Worm (Caenorhabditis elegans): ENCODE results near the gene C54D2.6.

The C54D2.6 gene

DNA sequence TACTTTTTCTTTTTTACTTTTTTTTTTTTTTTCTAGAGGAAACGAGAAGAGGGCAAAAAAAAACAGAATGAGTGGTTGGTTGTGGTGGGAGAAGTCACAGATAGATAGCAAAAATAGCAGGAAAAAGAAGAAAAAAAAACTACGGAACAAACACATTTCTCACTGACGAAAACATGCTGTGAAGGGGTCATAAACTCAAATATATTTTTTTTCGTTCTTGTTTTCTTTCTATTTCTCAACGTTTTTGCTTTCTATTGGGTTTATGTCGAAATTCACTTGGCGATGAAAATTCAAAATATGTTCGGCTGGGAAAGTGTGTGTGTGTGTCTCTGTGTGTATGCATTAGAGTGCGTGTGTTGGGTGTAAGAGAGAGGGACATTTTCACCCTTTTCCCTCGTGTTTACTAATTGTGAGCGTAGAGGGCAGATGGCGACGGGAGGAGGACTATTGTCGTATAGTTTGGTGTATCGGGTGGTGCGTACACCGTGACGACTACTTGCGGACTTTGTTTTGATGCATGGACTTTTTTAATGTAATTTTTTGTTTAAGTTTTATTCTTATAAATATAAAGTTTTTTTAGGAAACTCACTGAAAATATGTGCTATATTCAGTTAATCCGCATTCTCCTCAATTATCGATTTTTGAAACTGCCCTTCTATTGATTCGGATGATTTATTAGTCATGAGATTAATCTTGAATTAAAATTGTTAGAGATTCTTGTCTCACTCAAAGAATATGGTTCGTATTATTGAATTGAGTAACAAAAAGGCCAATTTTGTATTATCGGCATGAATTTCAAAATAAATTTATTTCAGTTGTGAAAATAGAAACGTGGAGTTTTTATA lies 37.7 kb downstream of the C54D2.6 start (continued):
- TF ChIP-seq dmd-4 (tag; optimal IDR thresholded peaks at IDR 0.05; ENCODE audit: borderline replicate concordance) (no peak), ceh-9 (tag; optimal IDR thresholded peaks at IDR 0.05) (no peak), fax-1 (tag; optimal IDR thresholded peaks at IDR 0.05) (no peak), nhr-232 (tag; optimal IDR thresholded peaks at IDR 0.05) (no peak), ceh-45 (GFP tag; IDR thresholded peaks at IDR 0.05) (no peak), ceh-18 (tag; optimal IDR thresholded peaks at IDR 0.05) (peak; percentile 26), ahr-1 (tag; optimal IDR thresholded peaks at IDR 0.05) (no peak), pros-1 (tag; optimal IDR thresholded peaks at IDR 0.05) (peak; percentile 41), ama-1 (optimal IDR thresholded peaks at IDR 0.05) (no peak), tbx-2 (tag; optimal IDR thresholded peaks at IDR 0.05) (peak; percentile 73), hlh-8 (tag; optimal IDR thresholded peaks at IDR 0.05) (peak; percentile 23), rnt-1 (tag; optimal IDR thresholded peaks at IDR 0.05) (peak; percentile 30), fkh-10 (GFP tag; optimal IDR thresholded peaks at IDR 0.05) (no peak), pha-4 (tag; optimal IDR thresholded peaks at IDR 0.05) (no peak), elt-2 (tag; optimal IDR thresholded peaks at IDR 0.05) (peak; percentile 20), mec-3 (tag; optimal IDR thresholded peaks at IDR 0.05; ENCODE audit: borderline replicate concordance) (no peak), ref-2 (tag; optimal IDR thresholded peaks at IDR 0.05) (no peak), ceh-19 (GFP tag; optimal IDR thresholded peaks at IDR 0.05) (peak; percentile 48)

DNA sequence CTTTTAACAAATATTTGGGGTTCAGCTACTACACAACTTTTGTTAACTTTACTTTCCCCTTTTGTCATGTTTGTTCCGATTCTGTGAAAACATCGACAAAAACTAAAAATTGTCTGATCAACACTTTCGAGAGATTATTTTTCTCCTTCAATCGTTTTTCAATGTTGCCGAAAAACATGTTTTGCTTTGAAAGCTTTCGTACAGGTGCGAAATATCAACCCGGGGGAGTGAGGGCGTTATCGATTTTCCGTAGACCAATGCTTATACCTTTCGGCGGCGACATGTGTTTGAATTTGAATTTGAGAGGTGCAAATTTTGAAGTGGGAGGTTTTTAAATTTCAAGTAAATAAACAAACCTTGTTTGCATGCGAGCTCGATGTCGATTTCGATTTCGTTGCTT lies 38.9 kb downstream of the C54D2.6 start:
- TF ChIP-seq pat-9 (tag; optimal IDR thresholded peaks at IDR 0.05) (no peak), fkh-6 (tag; optimal IDR thresholded peaks at IDR 0.05) (no peak), elt-4 (tag; optimal IDR thresholded peaks at IDR 0.05) (no peak), Y22D7AL.16 (tag; optimal IDR thresholded peaks at IDR 0.05) (no peak), unc-3 (GFP tag; conservative IDR thresholded peaks at IDR 0.05) (no peak), unc-3 (tag; optimal IDR thresholded peaks at IDR 0.05) (no peak), pax-1 (tag; optimal IDR thresholded peaks at IDR 0.05) (no peak), fax-1 (tag; optimal IDR thresholded peaks at IDR 0.05) (no peak)

ce11 chrX:7800370-7800769 lies 46.9 kb downstream of the C54D2.6 start:
- TF ChIP-seq odd-2 (tag; optimal IDR thresholded peaks at IDR 0.05) (no peak), C08G9.2 (tag; optimal IDR thresholded peaks at IDR 0.05) (no peak), T23F11.4 (GFP tag; optimal IDR thresholded peaks at IDR 0.05) (no peak), ceh-48 (tag; optimal IDR thresholded peaks at IDR 0.05) (no peak), K02D7.2 (tag; optimal IDR thresholded peaks at IDR 0.05) (no peak), F13H6.1 (tag; optimal IDR thresholded peaks at IDR 0.05) (no peak), ahr-1 (tag; optimal IDR thresholded peaks at IDR 0.05) (no peak), ama-1 (optimal IDR thresholded peaks at IDR 0.05) (no peak), che-1 (tag; optimal IDR thresholded peaks at IDR 0.05) (no peak), rnt-1 (tag; optimal IDR thresholded peaks at IDR 0.05) (no peak), hlh-15 (tag; optimal IDR thresholded peaks at IDR 0.05) (no peak), ztf-16 (tag; optimal IDR thresholded peaks at IDR 0.05) (no peak), pha-2 (tag; optimal IDR thresholded peaks at IDR 0.05) (no peak), Y22D7AL.16 (tag; optimal IDR thresholded peaks at IDR 0.05) (no peak), fkh-6 (tag; optimal IDR thresholded peaks at IDR 0.05) (no peak)

- no peak for TF ChIP-seq unc-3 (GFP tag; conservative IDR thresholded peaks at IDR 0.05)
- TF ChIP-seq unc-3 (tag; optimal IDR thresholded peaks at IDR 0.05), result no peak
- no peak for TF ChIP-seq lim-6 (tag; optimal IDR thresholded peaks at IDR 0.05)
- no peak for TF ChIP-seq sdc-2 (tag; optimal IDR thresholded peaks at IDR 0.05)
- no peak for TF ChIP-seq pros-1 (tag; optimal IDR thresholded peaks at IDR 0.05)
- TF ChIP-seq ahr-1 (tag; optimal IDR thresholded peaks at IDR 0.05), result no peak
- no peak for TF ChIP-seq madf-2 (tag; optimal IDR thresholded peaks at IDR 0.05)
- TF ChIP-seq mec-3 (tag; optimal IDR thresholded peaks at IDR 0.05; ENCODE audit: borderline replicate concordance), result no peak
- TF ChIP-seq pag-3 (tag; optimal IDR thresholded peaks at IDR 0.05; ENCODE audit: borderline replicate concordance), result no peak
- TF ChIP-seq pat-9 (tag; optimal IDR thresholded peaks at IDR 0.05), result no peak
- TF ChIP-seq fax-1 (tag; optimal IDR thresholded peaks at IDR 0.05), result no peak
- no peak for TF ChIP-seq K09A11.1 (tag; optimal IDR thresholded peaks at IDR 0.05; ENCODE audit: insufficient read depth)
Measured at ce11 chrX:7799680-7800079, 47.6 kb downstream of the C54D2.6 start, which contains the start of gene gpx-7. Gene gpx-7, minus strand, starts transcription at chrX:7799780.

Measured in whole organism, late embryonic.